Worm (Caenorhabditis elegans) whole organism, L3 larva: ENCODE results near the gene srx-93.
"Not testable (repeated sequence)": the region's sequence is repeated elsewhere in the genome, so short reads cannot be mapped to it uniquely, and the experiment has no call there.

Source experiments
- aly-2 ChIP-seq: fragments of 150-350 bp; optimal IDR thresholded peaks from 2 replicates; lab custom pipeline; 2014; ENCODE audit warnings: missing biosample characterization, missing genetic modification characterization
- ceh-16 ChIP-seq: sonication (generic microtip); optimal IDR thresholded peaks from 2 replicates; lab custom pipeline; 2017; ENCODE audit warnings: missing biosample characterization, missing genetic modification characterization
- ceh-28 ChIP-seq: fragments of 150-350 bp; optimal IDR thresholded peaks from 2 replicates; lab custom pipeline; 2014; ENCODE audit warnings: missing biosample characterization, missing genetic modification reagents, missing genetic modification characterization
- daf-12 ChIP-seq: fragments of 150-350 bp; optimal IDR thresholded peaks from 2 replicates; lab custom pipeline; 2014; ENCODE audit warnings: missing biosample characterization, missing genetic modification reagents, missing genetic modification characterization
- egl-5 ChIP-seq: fragments of 150-350 bp; optimal IDR thresholded peaks from 2 replicates; lab custom pipeline; 2017; ENCODE audit warnings: missing biosample characterization, missing genetic modification reagents, missing genetic modification characterization, inconsistent platforms
- eor-1 ChIP-seq, 2 experiments: fragments of 150-350 bp; optimal IDR thresholded peaks; 2 replicates each; lab custom pipeline; 2014 to 2018; ENCODE audit warnings: missing biosample characterization in 2 of 2, missing genetic modification characterization in 2 of 2
- fkh-2 ChIP-seq: fragments of 150-350 bp; optimal IDR thresholded peaks from 2 replicates; lab custom pipeline; 2014; ENCODE audit warnings: missing biosample characterization, missing genetic modification reagents, missing genetic modification characterization
- fos-1 ChIP-seq: fragments of 150-350 bp; optimal IDR thresholded peaks from 2 replicates; lab custom pipeline; 2014; ENCODE audit warnings: missing biosample characterization, missing genetic modification characterization
- hmg-11 ChIP-seq: sonication (generic microtip); optimal IDR thresholded peaks from 2 replicates; lab custom pipeline; 2016; ENCODE audit warnings: missing genetic modification characterization, missing compliant biosample characterization
- jun-1 ChIP-seq: fragments of 150-350 bp; optimal IDR thresholded peaks from 2 replicates; lab custom pipeline; 2014; ENCODE audit warnings: missing biosample characterization, missing genetic modification reagents, missing genetic modification characterization
- lin-39 ChIP-seq: fragments of 150-350 bp; optimal IDR thresholded peaks from 2 replicates; lab custom pipeline; 2018; ENCODE audit warnings: missing biosample characterization, missing genetic modification reagents, missing genetic modification characterization
- lsy-12 ChIP-seq: sonication (generic microtip); optimal IDR thresholded peaks from 2 replicates; lab custom pipeline; 2016; ENCODE audit warnings: mild to moderate bottlenecking, missing genetic modification characterization, missing compliant biosample characterization
- mdl-1 ChIP-seq: fragments of 150-350 bp; optimal IDR thresholded peaks from 2 replicates; lab custom pipeline; 2014; ENCODE audit warnings: missing biosample characterization, missing genetic modification characterization
- mml-1 ChIP-seq: fragments of 150-350 bp; sonication (generic microtip); optimal IDR thresholded peaks from 3 replicates; lab custom pipeline; 2014; ENCODE audit warnings: missing biosample characterization, missing genetic modification characterization
- nfya-1 ChIP-seq: sonication (generic microtip); optimal IDR thresholded peaks from 2 replicates; lab custom pipeline; 2017; ENCODE audit warnings: missing genetic modification characterization, mild to moderate bottlenecking, missing compliant biosample characterization, antibody characterized with exemption, moderate library complexity; ENCODE audit not compliant: insufficient read depth
- nhr-23 ChIP-seq: fragments of 150-350 bp; optimal IDR thresholded peaks from 2 replicates; lab custom pipeline; 2014; ENCODE audit warnings: missing biosample characterization, missing genetic modification reagents, missing genetic modification characterization
- nhr-76 ChIP-seq: fragments of 150-350 bp; sonication (generic microtip); optimal IDR thresholded peaks from 5 replicates; lab custom pipeline; 2014; ENCODE audit warnings: missing biosample characterization, missing genetic modification characterization
- skn-1 ChIP-seq: fragments of 150-350 bp; optimal IDR thresholded peaks from 2 replicates; lab custom pipeline; 2014; ENCODE audit warnings: missing biosample characterization, missing genetic modification characterization
- unc-39 ChIP-seq: sonication (generic microtip); optimal IDR thresholded peaks from 4 replicates; lab custom pipeline; 2017; ENCODE audit warnings: missing biosample characterization, missing genetic modification characterization
- unc-62 ChIP-seq: fragments of 150-350 bp; sonication (generic microtip); optimal IDR thresholded peaks from 4 replicates; lab custom pipeline; 2014; ENCODE audit warnings: missing biosample characterization, missing genetic modification reagents, missing genetic modification characterization
- zag-1 ChIP-seq: fragments of 150-350 bp; optimal IDR thresholded peaks from 2 replicates; lab custom pipeline; 2014; ENCODE audit warnings: missing biosample characterization, missing genetic modification characterization

Gene srx-93

DNA sequence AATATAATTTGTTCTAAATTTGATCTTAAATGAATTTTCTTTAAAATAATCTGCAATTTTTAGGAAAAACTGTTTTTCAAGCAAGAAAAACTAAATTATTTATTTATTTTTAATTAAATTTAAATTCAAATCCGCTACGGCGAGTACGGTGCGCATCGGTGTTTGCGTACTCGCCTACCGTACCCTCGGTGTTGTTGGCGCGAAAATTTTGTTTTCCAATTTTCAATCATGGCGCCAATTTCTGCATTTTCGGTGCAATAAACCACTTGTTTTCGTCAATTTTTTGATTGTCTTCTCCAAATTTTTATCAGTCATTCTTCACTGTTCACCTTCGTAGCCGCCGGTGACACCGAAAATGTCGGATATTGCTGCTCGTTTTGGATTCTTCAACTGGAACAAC, 41.7 kb downstream of the srx-93 start, which contains the start of gene pygl-1:
pygl-1 (plus strand) TSS at position 211 of the 400 bp plus-strand sequence.
- no peak for TF ChIP-seq zag-1
- no peak for TF ChIP-seq unc-62 (GFP tag; lab: Kevin White, UChicago)
- no peak for TF ChIP-seq fos-1 (tag; lab: Kevin White, UChicago)
- TF ChIP-seq lin-39 (tag; lab: Kevin White, UChicago): no peak
- no peak for TF ChIP-seq ceh-16 (tag; lab: Kevin White, UChicago)
- no peak for TF ChIP-seq aly-2 (tag; lab: Kevin White, UChicago)
- no peak for TF ChIP-seq eor-1 (tag; optimal IDR thresholded peaks at IDR 0.05; lab: Kevin White, UChicago)
- no peak for TF ChIP-seq daf-12 (tag; lab: Kevin White, UChicago)
- no peak for TF ChIP-seq lsy-12 (tag; lab: Kevin White, UChicago)
- TF ChIP-seq mdl-1 (tag; lab: Kevin White, UChicago): no peak
- TF ChIP-seq unc-39 (tag; lab: Kevin White, UChicago): no peak
- no peak for TF ChIP-seq fkh-2 (tag; lab: Kevin White, UChicago)
- TF ChIP-seq nhr-23 (tag; lab: Kevin White, UChicago): no peak
- no peak for TF ChIP-seq jun-1 (tag; lab: Kevin White, UChicago)

DNA sequence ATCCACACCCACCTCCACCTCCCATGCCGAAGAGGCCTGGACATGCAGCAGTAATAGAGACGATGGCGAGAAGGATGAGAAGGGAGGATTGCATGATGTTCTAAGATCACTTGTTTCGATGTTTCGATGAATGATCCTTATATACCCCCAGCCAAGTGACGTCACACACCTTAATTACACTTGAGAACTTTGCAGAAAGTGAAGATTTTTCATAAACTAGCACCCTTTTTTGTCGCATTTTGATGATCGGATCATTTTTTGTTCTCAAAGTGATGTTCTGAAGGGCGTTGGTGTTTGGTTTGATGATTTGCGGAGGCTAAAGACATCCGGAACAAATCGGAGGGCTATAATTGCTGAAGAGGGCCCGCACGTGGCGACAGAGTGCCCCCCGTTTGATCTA, 44.7 kb downstream of the srx-93 start, which contains the start of gene grl-27:
grl-27 (minus strand) TSS at position 101 of the 400 bp plus-strand sequence.
- TF ChIP-seq mml-1 (tag; lab: Kevin White, UChicago): no peak
- TF ChIP-seq nhr-76 (tag; lab: Kevin White, UChicago): no peak
- no peak for TF ChIP-seq ceh-16 (tag; lab: Kevin White, UChicago)

DNA sequence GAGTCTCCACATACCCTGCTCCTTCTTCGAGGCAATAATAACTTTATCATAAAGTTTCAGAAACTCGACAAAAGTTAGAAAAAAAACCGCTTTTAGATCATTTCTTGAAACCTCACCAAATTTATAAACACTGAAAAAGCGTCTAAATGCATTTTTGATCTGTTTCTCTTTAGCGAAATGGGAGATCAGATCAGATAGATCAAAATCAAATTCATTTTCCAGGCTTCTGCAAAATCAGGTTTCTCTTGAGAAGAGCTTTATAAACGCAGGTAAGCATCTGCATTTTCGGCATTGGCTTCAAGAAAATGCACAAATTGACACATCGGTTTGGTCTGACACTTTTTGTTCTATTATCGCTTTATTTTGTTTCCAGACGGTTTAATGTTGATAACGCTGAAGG, 48.1 kb downstream of the srx-93 start, which contains the start of gene F40C5.1:
F40C5.1 (plus strand) TSS at position 301 of the 400 bp plus-strand sequence.
- TF ChIP-seq hmg-11; ceh-28 (tag; lab: Kevin White, UChicago); skn-1 (tag; lab: Kevin White, UChicago): not testable (repeated sequence)

DNA sequence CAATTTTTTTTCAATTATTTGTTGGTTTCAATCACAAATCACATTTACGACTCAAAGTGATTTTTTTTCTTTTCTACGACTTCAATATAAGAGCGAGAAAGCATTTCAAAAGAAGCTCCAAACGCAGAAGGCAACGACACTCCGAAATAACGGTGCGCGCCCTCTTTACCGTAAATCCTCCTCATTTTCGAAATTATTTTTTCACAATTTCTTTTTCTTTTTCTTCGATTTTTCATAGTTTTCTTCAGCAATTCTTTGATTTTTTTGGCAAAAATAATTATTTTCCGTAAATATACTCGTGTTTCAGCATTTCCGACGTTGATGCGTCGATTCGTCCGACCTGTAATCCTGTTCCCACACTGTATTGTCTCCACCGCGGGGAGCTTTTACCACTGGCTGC, 49.8 kb downstream of the srx-93 start, which contains the start of gene F40C5.2:
F40C5.2 (plus strand) TSS at position 301 of the 400 bp plus-strand sequence.
- not testable (repeated sequence) for TF ChIP-seq nfya-1; egl-5 (tag; lab: Kevin White, UChicago); aly-2 (tag; lab: Kevin White, UChicago)
